Fruit fly (Drosophila melanogaster) whole organism, wandering third instar larva: Measurements from ENCODE around the gene edin.

ENCODE experiments used
- Abd-B ChIP-seq: fragments of >200 bp; optimal IDR thresholded peaks from 2 replicates; lab custom pipeline; 2017; ENCODE audit warnings: missing biosample characterization, missing genetic modification characterization
- CG32264 ChIP-seq: fragments of 200-800 bp; sonication (Bioruptor generic); optimal IDR thresholded peaks from 2 replicates; lab custom pipeline; 2016; ENCODE audit warnings: missing biosample characterization, missing genetic modification characterization
- CG9705 ChIP-seq: fragments of 200-800 bp; sonication (Bioruptor generic); optimal IDR thresholded peaks from 2 replicates; lab custom pipeline; 2018; ENCODE audit warnings: missing biosample characterization, mild to moderate bottlenecking, missing genetic modification characterization
- CrebA ChIP-seq: fragments of 200-800 bp; sonication (Bioruptor generic); optimal IDR thresholded peaks from 2 replicates; lab custom pipeline; 2016; ENCODE audit warnings: missing biosample characterization, mild to moderate bottlenecking, missing genetic modification characterization, borderline replicate concordance
- Dfd ChIP-seq: fragments of >200 bp; optimal IDR thresholded peaks from 2 replicates; lab custom pipeline; 2017; ENCODE audit warnings: missing biosample characterization, missing genetic modification characterization
- HLH106 ChIP-seq: fragments of 200-800 bp; optimal IDR thresholded peaks from 3 replicates; lab custom pipeline; 2019; ENCODE audit warnings: missing biosample characterization, mild to moderate bottlenecking, missing genetic modification characterization, moderate library complexity
- Hnf4 ChIP-seq: fragments of 200-800 bp; sonication (Bioruptor generic); optimal IDR thresholded peaks from 2 replicates; lab custom pipeline; 2016; ENCODE audit warnings: missing biosample characterization, mild to moderate bottlenecking, missing genetic modification characterization
- Hr83 ChIP-seq: fragments of 200-300 bp; sonication (Bioruptor generic); optimal IDR thresholded peaks from 2 replicates; lab custom pipeline; 2016; ENCODE audit warnings: missing biosample characterization, mild to moderate bottlenecking, missing genetic modification characterization, moderate library complexity; ENCODE audit not compliant: poor library complexity, severe bottlenecking
- Jra ChIP-seq: sonication (Bioruptor generic); optimal IDR thresholded peaks from 2 replicates; lab custom pipeline; 2016; ENCODE audit warnings: missing biosample characterization, missing genetic modification characterization
- Mio ChIP-seq: sonication (Bioruptor generic); optimal IDR thresholded peaks from 2 replicates; lab custom pipeline; 2016; ENCODE audit warnings: missing biosample characterization, missing genetic modification characterization
- Myc ChIP-seq: fragments of >200 bp; optimal IDR thresholded peaks from 2 replicates; lab custom pipeline; 2017
- N ChIP-seq: fragments of >200 bp; optimal IDR thresholded peaks from 2 replicates; lab custom pipeline; 2018; ENCODE audit warnings: missing biosample characterization, missing external identifiers, missing genetic modification characterization
- Rel ChIP-seq, 2 experiments: fragments of 200-800 bp; sonication (Bioruptor generic) in 1 of 2; optimal IDR thresholded peaks; 2 replicates in 1 of 2; 3 replicates in 1 of 2; lab custom pipeline; 2016 to 2019; ENCODE audit warnings: mild to moderate bottlenecking in 2 of 2, missing biosample characterization in 2 of 2, missing genetic modification characterization in 2 of 2, moderate library complexity in 1 of 2
- Sp1 ChIP-seq: fragments of 200-800 bp; sonication (Bioruptor generic); optimal IDR thresholded peaks from 3 replicates; lab custom pipeline; 2019; ENCODE audit warnings: missing biosample characterization, mild to moderate bottlenecking, missing genetic modification characterization, moderate library complexity
- brk ChIP-seq: fragments of 200-800 bp; sonication (Bioruptor generic); optimal IDR thresholded peaks from 2 replicates; lab custom pipeline; 2016; ENCODE audit warnings: missing biosample characterization, mild to moderate bottlenecking, missing genetic modification characterization
- dl ChIP-seq, 2 experiments: fragments of 175-275, 200-275 bp in 1 of 2; fragments of 200-275 bp in 1 of 2; sonication (Bioruptor generic); optimal IDR thresholded peaks; lab custom pipeline; 2018; ENCODE audit warnings: mild to moderate bottlenecking in 2 of 2, missing biosample characterization in 2 of 2, missing genetic modification characterization in 2 of 2, moderate library complexity in 2 of 2; ENCODE audit not compliant: partially characterized antibody in 2 of 2, insufficient read depth in 1 of 2
- dmrt93B ChIP-seq: fragments of 200-800 bp; sonication (Bioruptor generic); optimal IDR thresholded peaks from 2 replicates; lab custom pipeline; 2018; ENCODE audit warnings: missing biosample characterization, mild to moderate bottlenecking, missing genetic modification characterization
- dsf ChIP-seq: sonication (Bioruptor generic); optimal IDR thresholded peaks from 2 replicates; lab custom pipeline; 2016; ENCODE audit warnings: missing biosample characterization, missing genetic modification characterization, borderline replicate concordance
- foxo ChIP-seq, 2 experiments: fragments of 200-800 bp; sonication (Bioruptor generic); optimal IDR thresholded peaks; 2 replicates in 1 of 2; 3 replicates in 1 of 2; lab custom pipeline; 2016 to 2017; ENCODE audit warnings: missing biosample characterization in 2 of 2, missing genetic modification characterization in 2 of 2
- fru ChIP-seq: fragments of 200-800 bp; sonication (Bioruptor generic); optimal IDR thresholded peaks from 3 replicates; lab custom pipeline; 2016; ENCODE audit warnings: missing biosample characterization, mild to moderate bottlenecking, missing genetic modification characterization
- h ChIP-seq: fragments of 200-800 bp; sonication (Bioruptor generic); optimal IDR thresholded peaks from 3 replicates; lab custom pipeline; 2016; ENCODE audit warnings: missing biosample characterization, mild to moderate bottlenecking, missing genetic modification characterization
- jim ChIP-seq: fragments of 175-275, 200-325 bp; sonication (Bioruptor generic); optimal IDR thresholded peaks from 2 replicates; lab custom pipeline; 2016; ENCODE audit warnings: missing biosample characterization, mild to moderate bottlenecking, missing genetic modification characterization
- lola ChIP-seq: fragments of >200 bp; optimal IDR thresholded peaks from 2 replicates; lab custom pipeline; 2017; ENCODE audit warnings: missing biosample characterization, missing genetic modification characterization
- pan ChIP-seq: fragments of >200 bp; optimal IDR thresholded peaks from 2 replicates; lab custom pipeline; 2017
- psq ChIP-seq: fragments of 200-800 bp; sonication (Bioruptor generic); optimal IDR thresholded peaks from 3 replicates; lab custom pipeline; 2017; ENCODE audit warnings: missing biosample characterization, mild to moderate bottlenecking, missing genetic modification characterization, moderate library complexity
- rgr ChIP-seq: fragments of 200-800 bp; sonication (Bioruptor generic); optimal IDR thresholded peaks from 3 replicates; lab custom pipeline; 2016; ENCODE audit warnings: missing biosample characterization, mild to moderate bottlenecking, missing genetic modification characterization
- sage ChIP-seq: fragments of 200-800 bp; sonication (Bioruptor generic); optimal IDR thresholded peaks from 2 replicates; lab custom pipeline; 2016; ENCODE audit warnings: missing biosample characterization, mild to moderate bottlenecking, missing genetic modification characterization
- tai ChIP-seq: sonication (Bioruptor generic); optimal IDR thresholded peaks from 2 replicates; lab custom pipeline; 2016; ENCODE audit warnings: missing biosample characterization, missing genetic modification characterization
- usp ChIP-seq: fragments of >200 bp; optimal IDR thresholded peaks from 2 replicates; lab custom pipeline; 2017; ENCODE audit warnings: missing biosample characterization, missing genetic modification characterization
- woc ChIP-seq: sonication (Bioruptor generic); optimal IDR thresholded peaks from 2 replicates; lab custom pipeline; 2016; ENCODE audit warnings: missing biosample characterization, mild to moderate bottlenecking, missing genetic modification characterization

edin gene

DNA sequence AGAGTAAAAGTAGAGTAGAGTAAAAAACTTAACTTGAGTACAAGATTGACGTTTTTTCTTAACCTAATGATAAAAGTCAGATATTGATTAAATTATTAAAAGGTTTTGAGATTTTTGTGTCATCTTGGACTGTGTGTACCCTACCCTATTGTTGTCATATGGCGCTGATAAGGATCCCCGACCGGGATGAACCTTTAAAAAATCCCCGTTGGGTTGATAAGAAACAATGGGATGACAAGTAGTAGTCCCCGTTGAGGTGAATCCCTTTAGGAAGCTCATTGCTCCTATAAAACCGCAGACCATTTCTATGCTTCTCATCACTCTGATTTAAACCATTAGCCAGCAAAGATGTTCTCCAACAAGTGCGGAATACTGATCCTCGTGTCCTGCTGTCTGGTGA lies at the start of gene edin:
Gene edin, plus strand, starts transcription at position 340 of the 400 bp plus-strand sequence.
- TF ChIP-seq dsf (GFP tag; lab: Kevin White, UChicago): no peak
- TF ChIP-seq Rel (GFP tag; optimal IDR thresholded peaks at IDR 0.05; lab: Kevin White, UChicago): no peak
- peak; percentile 99 for TF ChIP-seq Rel (tag; optimal IDR thresholded peaks at IDR 0.05; lab: Kevin White, UChicago)

DNA sequence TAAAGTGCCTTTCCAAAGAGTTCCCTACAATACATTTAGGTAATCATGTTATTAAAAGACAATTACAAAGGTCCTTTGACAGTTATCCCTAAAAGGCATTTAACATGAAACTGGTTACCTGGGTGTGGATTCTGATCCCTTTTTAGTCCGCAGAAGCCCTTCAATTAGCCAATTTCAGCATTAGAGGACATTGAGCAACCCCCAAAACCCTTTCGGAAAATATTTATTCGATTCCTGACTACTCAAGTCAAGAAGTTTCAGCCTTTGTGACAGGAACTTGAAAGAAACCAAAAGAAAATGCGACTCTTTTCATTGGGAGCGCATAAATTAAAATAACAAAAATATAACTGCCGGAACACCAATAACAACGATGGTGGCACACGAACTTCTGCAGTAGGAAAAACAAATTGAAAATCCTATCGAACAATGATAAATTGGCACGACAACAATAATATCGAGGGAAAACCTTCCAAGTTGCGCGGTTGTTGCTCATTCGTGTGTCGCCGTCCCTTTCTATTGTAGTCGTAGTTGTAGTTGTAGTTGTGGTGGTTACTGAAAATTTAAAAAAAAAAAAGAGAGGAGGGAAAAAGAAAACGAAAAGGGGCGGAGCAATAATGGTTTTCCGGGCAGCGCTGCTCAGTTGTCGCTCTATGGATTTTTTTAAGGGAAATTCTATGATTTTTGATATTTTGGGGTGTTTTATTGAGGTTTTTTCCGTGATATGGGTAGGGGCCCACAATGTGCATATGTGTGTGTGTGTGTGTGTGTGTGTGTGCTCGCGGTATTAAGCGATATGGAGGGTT lies 48.9 kb upstream of the edin start:
- TF ChIP-seq Dfd (GFP tag; lab: Kevin White, UChicago): peak; percentile 82
- TF ChIP-seq Rel (GFP tag; optimal IDR thresholded peaks at IDR 0.05; lab: Kevin White, UChicago): no peak
- TF ChIP-seq Rel (tag; optimal IDR thresholded peaks at IDR 0.05; lab: Kevin White, UChicago): no peak
- no peak for TF ChIP-seq pan (lab: Kevin White, UChicago)

DNA sequence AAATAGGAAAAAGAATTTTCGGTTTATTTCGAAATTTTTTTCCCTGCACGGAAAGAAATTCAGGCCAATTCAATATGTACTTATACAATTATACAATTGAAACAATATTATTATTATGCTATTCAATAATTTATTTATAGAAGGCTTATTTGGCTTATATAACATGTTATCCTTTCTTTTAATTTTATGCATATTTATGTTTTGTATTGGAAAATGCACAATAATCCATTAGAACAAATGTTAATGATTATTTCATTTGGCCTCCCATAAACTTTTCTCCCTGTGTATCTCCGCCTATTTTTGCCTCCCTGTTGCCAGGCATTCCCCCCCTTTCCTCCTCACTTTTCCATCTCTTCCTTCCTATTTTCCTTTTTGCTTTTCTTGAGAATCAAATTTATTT lies 46.8 kb upstream of the edin start:
- TF ChIP-seq usp (GFP tag; lab: Kevin White, UChicago) (no peak), Sp1 (GFP tag; lab: Kevin White, UChicago) (no peak), CrebA (GFP tag; lab: Kevin White, UChicago) (no peak), woc (GFP tag; lab: Kevin White, UChicago) (no peak), Myc (no peak), fru (GFP tag; lab: Kevin White, UChicago) (no peak), h (no peak), sage (GFP tag; lab: Kevin White, UChicago) (no peak), Hnf4 (GFP tag; lab: Kevin White, UChicago) (no peak), Abd-B (GFP tag; lab: Kevin White, UChicago) (no peak), brk (GFP tag; lab: Kevin White, UChicago) (no peak), CG32264 (GFP tag; lab: Kevin White, UChicago) (no peak), CG9705 (GFP tag; lab: Kevin White, UChicago) (no peak), lola (GFP tag; lab: Kevin White, UChicago) (no peak), jim (GFP tag; lab: Kevin White, UChicago) (no peak), dl (GFP tag; optimal IDR thresholded peaks at IDR 0.05; lab: Kevin White, UChicago; ENCODE audit: insufficient read depth in 1 of 2, partially characterized antibody in 2 of 2) (no peak), Jra (no peak), rgr (GFP tag; lab: Kevin White, UChicago) (no peak), Hr83 (GFP tag; lab: Kevin White, UChicago) (no peak)

DNA sequence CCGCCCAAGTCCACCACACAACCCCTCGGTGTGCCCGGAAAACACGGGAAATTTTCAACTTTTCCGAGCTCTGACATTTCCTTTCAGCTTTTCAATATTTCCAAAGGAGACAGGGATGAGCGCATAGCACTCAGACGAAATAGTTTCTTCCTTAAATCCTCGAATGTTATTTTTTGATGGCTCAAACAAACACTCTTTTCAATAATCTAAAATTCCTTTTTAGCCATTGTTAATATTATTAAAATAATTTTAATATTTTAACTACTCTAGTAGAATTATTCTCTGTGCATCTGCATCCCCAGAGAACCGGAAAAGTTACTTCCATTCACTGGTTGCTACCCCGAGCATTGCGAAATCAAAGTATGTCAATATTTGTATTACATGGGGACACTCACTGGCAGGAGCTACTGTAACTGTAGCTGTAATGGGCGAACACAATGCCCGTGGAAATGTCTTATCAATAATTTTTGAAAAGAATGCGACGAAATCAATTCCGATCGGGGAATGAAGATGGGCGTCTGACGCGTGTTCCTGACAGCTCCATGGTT lies 36.9 kb upstream of the edin start:
- TF ChIP-seq foxo (GFP tag; optimal IDR thresholded peaks at IDR 0.05; lab: Kevin White, UChicago) (no peak), dmrt93B (GFP tag; lab: Kevin White, UChicago) (no peak), pan (lab: Kevin White, UChicago) (no peak), h (no peak), Rel (GFP tag; optimal IDR thresholded peaks at IDR 0.05; lab: Kevin White, UChicago) (no peak), Rel (tag; optimal IDR thresholded peaks at IDR 0.05; lab: Kevin White, UChicago) (no peak), Hnf4 (GFP tag; lab: Kevin White, UChicago) (no peak), Sp1 (GFP tag; lab: Kevin White, UChicago) (no peak), CG32264 (GFP tag; lab: Kevin White, UChicago) (no peak), jim (GFP tag; lab: Kevin White, UChicago) (no peak), woc (GFP tag; lab: Kevin White, UChicago) (no peak), Dfd (GFP tag; lab: Kevin White, UChicago) (no peak), lola (GFP tag; lab: Kevin White, UChicago) (no peak), sage (GFP tag; lab: Kevin White, UChicago) (no peak)
- TF ChIP-seq, all 38 proteins: peak for 0

DNA sequence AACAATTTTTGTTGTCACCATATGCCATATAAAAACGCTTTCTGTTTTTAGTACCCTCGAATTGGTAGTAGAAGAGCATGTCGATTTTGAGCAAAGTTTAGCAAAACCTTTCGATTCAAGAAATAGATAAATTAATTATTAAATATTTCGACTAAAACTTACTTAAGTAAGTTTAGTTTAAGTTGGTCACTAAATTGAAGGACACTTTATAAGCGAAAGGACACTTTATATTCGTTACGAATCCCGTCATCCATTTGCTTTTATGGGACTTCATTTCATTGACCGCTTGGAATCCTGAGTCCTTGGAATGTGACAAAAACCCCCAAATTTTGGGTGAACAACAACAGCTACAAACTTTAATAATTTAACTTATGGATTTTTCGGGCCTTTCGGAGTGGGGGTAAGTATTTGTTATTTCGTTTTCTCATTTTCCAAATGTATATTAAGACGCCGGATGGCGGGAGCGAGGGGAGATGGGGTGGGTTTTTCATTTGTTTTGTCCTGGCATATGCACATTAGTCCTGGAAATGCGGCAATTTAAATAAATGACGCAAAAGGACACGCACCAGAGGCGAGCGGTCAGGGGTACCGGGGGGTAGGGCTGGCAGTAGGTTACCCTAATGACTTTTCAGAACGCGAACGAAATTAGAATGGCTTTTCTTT lies 35.7 kb upstream of the edin start:
- no peak for TF ChIP-seq Hnf4 (GFP tag; lab: Kevin White, UChicago)
- TF ChIP-seq pan (lab: Kevin White, UChicago): no peak
- TF ChIP-seq Dfd (GFP tag; lab: Kevin White, UChicago): no peak
- no peak for TF ChIP-seq N
- no peak for TF ChIP-seq dsf (GFP tag; lab: Kevin White, UChicago)
- no peak for TF ChIP-seq Mio (GFP tag; lab: Kevin White, UChicago)
- TF ChIP-seq tai (GFP tag; lab: Kevin White, UChicago): no peak
- no peak for TF ChIP-seq Hr83 (GFP tag; lab: Kevin White, UChicago)
- TF ChIP-seq HLH106 (tag; lab: Kevin White, UChicago): no peak
- TF ChIP-seq psq (GFP tag; lab: Kevin White, UChicago): no peak
- no peak for TF ChIP-seq woc (GFP tag; lab: Kevin White, UChicago)
- TF ChIP-seq CG9705 (GFP tag; lab: Kevin White, UChicago): no peak
